Fruit fly (Drosophila melanogaster) whole organism, larva: Measurements from ENCODE around the gene HP1c.

Source experiments
- noc ChIP-seq: fragments of 200-800 bp; sonication (Bioruptor generic); optimal IDR thresholded peaks from 3 replicates; lab custom pipeline; 2019; ENCODE audit warnings: missing biosample characterization, mild to moderate bottlenecking, missing genetic modification characterization, moderate library complexity

The HP1c gene

dm6 chr3R:22745432-22745831 is at the start of gene HP1c, which contains the start of gene vret:
Gene HP1c, plus strand, starts transcription at chr3R:22745620.
Gene vret, minus strand, starts transcription at chr3R:22745581.
- TF ChIP-seq noc = no peak

- no peak for TF ChIP-seq noc
These were observed 47.2 kb upstream of the HP1c start, which contains the start of gene Cyp6d4 for dm6 chr3R:22698208-22698607. Gene Cyp6d4, plus strand, starts transcription at chr3R:22698319.

- TF ChIP-seq noc = no peak
These were observed 43.6 kb upstream of the HP1c start, which contains the start of the genes CG6972 and CCAP for dm6 chr3R:22701793-22702192. Gene CG6972, plus strand, starts transcription at chr3R:22702007. Gene CCAP, minus strand, starts transcription at chr3R:22702084.

- TF ChIP-seq noc = no peak
These were observed 38.2 kb upstream of the HP1c start, which contains the start of gene CG13842 for dm6 chr3R:22707178-22707577. Gene CG13842, minus strand, starts transcription at chr3R:22707278.

- no peak for TF ChIP-seq noc
These were observed 34.8 kb upstream of the HP1c start, which contains the start of gene CG4907 for dm6 chr3R:22710662-22711061. Gene CG4907, minus strand, starts transcription at chr3R:22710762.

- no peak for TF ChIP-seq noc
These were observed 27.6 kb upstream of the HP1c start for dm6 chr3R:22717863-22718262.

dm6 chr3R:22718401-22718800 is 27.0 kb upstream of the HP1c start:
- TF ChIP-seq noc = no peak

dm6 chr3R:22718937-22719606 is 26.3 kb upstream of the HP1c start:
- TF ChIP-seq noc = no peak

- no peak for TF ChIP-seq noc
These were observed 25.8 kb upstream of the HP1c start for dm6 chr3R:22719607-22719949.

- TF ChIP-seq noc = no peak
These were observed 24.6 kb upstream of the HP1c start, which contains the start of gene wge for dm6 chr3R:22720808-22721306. Gene wge, minus strand, starts transcription at chr3R:22721150.

- peak; percentile 58 for TF ChIP-seq noc
These were observed 21.1 kb upstream of the HP1c start, which contains the start of gene Irp-1A for dm6 chr3R:22724149-22724973. Gene Irp-1A, minus strand, starts transcription at chr3R:22724587.

dm6 chr3R:22726031-22726770 is 19.2 kb upstream of the HP1c start, which contains the start of gene RNF220:
Gene RNF220, minus strand, starts transcription at chr3R:22726414.
- no peak for TF ChIP-seq noc

dm6 chr3R:22726771-22727455 is 18.5 kb upstream of the HP1c start, which contains the start of gene CG45049:
Gene CG45049, plus strand, starts transcription at chr3R:22726967.
- no peak for TF ChIP-seq noc

- no peak for TF ChIP-seq noc
These were observed 18.0 kb upstream of the HP1c start for dm6 chr3R:22727456-22727833.

dm6 chr3R:22727857-22728256 is 17.6 kb upstream of the HP1c start:
- TF ChIP-seq noc = no peak

dm6 chr3R:22732995-22733394 is 12.4 kb upstream of the HP1c start:
- no peak for TF ChIP-seq noc
